Worm (Caenorhabditis elegans): ENCODE results near the gene C04A11.5.

C04A11.5 gene

ce11 chrX:13633032-13633431 lies 31.4 kb upstream of the C04A11.5 start:
- no peak for TF ChIP-seq ceh-13 (GFP tag; optimal IDR thresholded peaks at IDR 0.05)
- no peak for TF ChIP-seq hmg-4 (GFP tag; optimal IDR thresholded peaks at IDR 0.05)
- no peak for TF ChIP-seq aly-1 (tag; optimal IDR thresholded peaks at IDR 0.05)
- TF ChIP-seq sea-1 (GFP tag; conservative IDR thresholded peaks at IDR 0.05): no peak
- TF ChIP-seq tra-4 (tag; optimal IDR thresholded peaks at IDR 0.05): no peak
- TF ChIP-seq tbx-37 (GFP tag; conservative IDR thresholded peaks at IDR 0.05): no peak

- TF ChIP-seq ceh-36 (tag; optimal IDR thresholded peaks at IDR 0.05) (no peak), F13C5.2 (tag; optimal IDR thresholded peaks at IDR 0.05) (no peak), scrt-1 (GFP tag; IDR thresholded peaks at IDR 0.05) (no peak), aly-1 (tag; optimal IDR thresholded peaks at IDR 0.05) (no peak), ets-7 (tag; optimal IDR thresholded peaks at IDR 0.05) (no peak), hnd-1 (tag; optimal IDR thresholded peaks at IDR 0.05) (no peak), ama-1 (optimal IDR thresholded peaks at IDR 0.05) (no peak), ceh-13 (GFP tag; optimal IDR thresholded peaks at IDR 0.05) (no peak), sea-1 (GFP tag; conservative IDR thresholded peaks at IDR 0.05) (no peak), flt-1 (GFP tag; IDR thresholded peaks at IDR 0.05) (no peak), hmg-4 (GFP tag; optimal IDR thresholded peaks at IDR 0.05) (no peak), B0310.2 (tag; optimal IDR thresholded peaks at IDR 0.05) (no peak), tbx-11 (GFP tag; IDR thresholded peaks at IDR 0.05) (no peak), tra-4 (tag; optimal IDR thresholded peaks at IDR 0.05) (no peak), hmbx-1 (tag; optimal IDR thresholded peaks at IDR 0.05) (no peak), pes-1 (GFP tag; IDR thresholded peaks at IDR 0.05) (no peak), tbx-37 (GFP tag; conservative IDR thresholded peaks at IDR 0.05) (no peak)
Observed at ce11 chrX:13633876-13634479, 30.4 kb upstream of the C04A11.5 start.

- no peak for TF ChIP-seq tbx-11 (GFP tag; IDR thresholded peaks at IDR 0.05)
- TF ChIP-seq tra-4 (tag; optimal IDR thresholded peaks at IDR 0.05): no peak
- no peak for TF ChIP-seq tbx-37 (GFP tag; conservative IDR thresholded peaks at IDR 0.05)
- no peak for TF ChIP-seq ceh-13 (GFP tag; optimal IDR thresholded peaks at IDR 0.05)
- TF ChIP-seq hnd-1 (tag; optimal IDR thresholded peaks at IDR 0.05): no peak
- TF ChIP-seq F13C5.2 (tag; optimal IDR thresholded peaks at IDR 0.05): no peak
Observed at ce11 chrX:13637526-13637925, 26.9 kb upstream of the C04A11.5 start.

- TF ChIP-seq hmbx-1 (tag; optimal IDR thresholded peaks at IDR 0.05): no peak
- TF ChIP-seq tbx-37 (GFP tag; conservative IDR thresholded peaks at IDR 0.05): no peak
- no peak for TF ChIP-seq sea-1 (GFP tag; conservative IDR thresholded peaks at IDR 0.05)
- no peak for TF ChIP-seq aly-1 (tag; optimal IDR thresholded peaks at IDR 0.05)
- TF ChIP-seq ceh-36 (tag; optimal IDR thresholded peaks at IDR 0.05): no peak
- no peak for TF ChIP-seq hnd-1 (tag; optimal IDR thresholded peaks at IDR 0.05)
- no peak for TF ChIP-seq ama-1 (optimal IDR thresholded peaks at IDR 0.05)
- no peak for TF ChIP-seq B0310.2 (tag; optimal IDR thresholded peaks at IDR 0.05)
- TF ChIP-seq ceh-13 (GFP tag; optimal IDR thresholded peaks at IDR 0.05): no peak
- no peak for TF ChIP-seq F13C5.2 (tag; optimal IDR thresholded peaks at IDR 0.05)
- no peak for TF ChIP-seq ets-7 (tag; optimal IDR thresholded peaks at IDR 0.05)
Observed at ce11 chrX:13638351-13638958, 25.9 kb upstream of the C04A11.5 start.

ce11 chrX:13639577-13639976 lies 24.8 kb upstream of the C04A11.5 start, which contains the start of gene twk-20:
Gene twk-20, plus strand, starts transcription at chrX:13639877.
- TF ChIP-seq ama-1 (optimal IDR thresholded peaks at IDR 0.05) (no peak), flt-1 (GFP tag; IDR thresholded peaks at IDR 0.05) (no peak), B0310.2 (tag; optimal IDR thresholded peaks at IDR 0.05) (no peak), tbx-37 (GFP tag; conservative IDR thresholded peaks at IDR 0.05) (no peak), pes-1 (GFP tag; IDR thresholded peaks at IDR 0.05) (no peak), aly-1 (tag; optimal IDR thresholded peaks at IDR 0.05) (no peak), tbx-11 (GFP tag; IDR thresholded peaks at IDR 0.05) (no peak), hmg-4 (GFP tag; optimal IDR thresholded peaks at IDR 0.05) (no peak), tra-4 (tag; optimal IDR thresholded peaks at IDR 0.05) (no peak), sea-1 (GFP tag; conservative IDR thresholded peaks at IDR 0.05) (no peak), scrt-1 (GFP tag; IDR thresholded peaks at IDR 0.05) (no peak), F13C5.2 (tag; optimal IDR thresholded peaks at IDR 0.05) (no peak), hmbx-1 (tag; optimal IDR thresholded peaks at IDR 0.05) (no peak), ceh-13 (GFP tag; optimal IDR thresholded peaks at IDR 0.05) (no peak), ceh-36 (tag; optimal IDR thresholded peaks at IDR 0.05) (no peak), ets-7 (tag; optimal IDR thresholded peaks at IDR 0.05) (no peak), hnd-1 (tag; optimal IDR thresholded peaks at IDR 0.05) (no peak)

- TF ChIP-seq tbx-37 (GFP tag; conservative IDR thresholded peaks at IDR 0.05) (no peak), tbx-11 (GFP tag; IDR thresholded peaks at IDR 0.05) (no peak), sea-1 (GFP tag; conservative IDR thresholded peaks at IDR 0.05) (no peak), ets-7 (tag; optimal IDR thresholded peaks at IDR 0.05) (no peak), hmbx-1 (tag; optimal IDR thresholded peaks at IDR 0.05) (no peak), ceh-13 (GFP tag; optimal IDR thresholded peaks at IDR 0.05) (no peak), flt-1 (GFP tag; IDR thresholded peaks at IDR 0.05) (no peak), tra-4 (tag; optimal IDR thresholded peaks at IDR 0.05) (no peak), scrt-1 (GFP tag; IDR thresholded peaks at IDR 0.05) (no peak), pes-1 (GFP tag; IDR thresholded peaks at IDR 0.05) (no peak), F13C5.2 (tag; optimal IDR thresholded peaks at IDR 0.05) (no peak), ama-1 (optimal IDR thresholded peaks at IDR 0.05) (no peak), hmg-4 (GFP tag; optimal IDR thresholded peaks at IDR 0.05) (no peak), B0310.2 (tag; optimal IDR thresholded peaks at IDR 0.05) (no peak), hnd-1 (tag; optimal IDR thresholded peaks at IDR 0.05) (no peak), ceh-36 (tag; optimal IDR thresholded peaks at IDR 0.05) (no peak), aly-1 (tag; optimal IDR thresholded peaks at IDR 0.05) (no peak)
Observed at ce11 chrX:13644884-13645283, 19.5 kb upstream of the C04A11.5 start.

ce11 chrX:13646798-13647197 lies 17.6 kb upstream of the C04A11.5 start, which contains the start of gene acr-9:
Gene acr-9, minus strand, starts transcription at chrX:13646898.
- TF ChIP-seq ets-7 (tag; optimal IDR thresholded peaks at IDR 0.05) (no peak), ceh-36 (tag; optimal IDR thresholded peaks at IDR 0.05) (no peak), tbx-11 (GFP tag; IDR thresholded peaks at IDR 0.05) (no peak), hnd-1 (tag; optimal IDR thresholded peaks at IDR 0.05) (no peak), ceh-13 (GFP tag; optimal IDR thresholded peaks at IDR 0.05) (no peak), flt-1 (GFP tag; IDR thresholded peaks at IDR 0.05) (no peak), B0310.2 (tag; optimal IDR thresholded peaks at IDR 0.05) (no peak)
